Fruit fly (Drosophila melanogaster) whole organism, larva: ENCODE data around the gene CG45218.

Experiments
- noc ChIP-seq: fragments of 200-800 bp; sonication (Bioruptor generic); optimal IDR thresholded peaks from 3 replicates; lab custom pipeline; 2019; ENCODE audit warnings: missing biosample characterization, mild to moderate bottlenecking, missing genetic modification characterization, moderate library complexity

Gene CG45218

DNA sequence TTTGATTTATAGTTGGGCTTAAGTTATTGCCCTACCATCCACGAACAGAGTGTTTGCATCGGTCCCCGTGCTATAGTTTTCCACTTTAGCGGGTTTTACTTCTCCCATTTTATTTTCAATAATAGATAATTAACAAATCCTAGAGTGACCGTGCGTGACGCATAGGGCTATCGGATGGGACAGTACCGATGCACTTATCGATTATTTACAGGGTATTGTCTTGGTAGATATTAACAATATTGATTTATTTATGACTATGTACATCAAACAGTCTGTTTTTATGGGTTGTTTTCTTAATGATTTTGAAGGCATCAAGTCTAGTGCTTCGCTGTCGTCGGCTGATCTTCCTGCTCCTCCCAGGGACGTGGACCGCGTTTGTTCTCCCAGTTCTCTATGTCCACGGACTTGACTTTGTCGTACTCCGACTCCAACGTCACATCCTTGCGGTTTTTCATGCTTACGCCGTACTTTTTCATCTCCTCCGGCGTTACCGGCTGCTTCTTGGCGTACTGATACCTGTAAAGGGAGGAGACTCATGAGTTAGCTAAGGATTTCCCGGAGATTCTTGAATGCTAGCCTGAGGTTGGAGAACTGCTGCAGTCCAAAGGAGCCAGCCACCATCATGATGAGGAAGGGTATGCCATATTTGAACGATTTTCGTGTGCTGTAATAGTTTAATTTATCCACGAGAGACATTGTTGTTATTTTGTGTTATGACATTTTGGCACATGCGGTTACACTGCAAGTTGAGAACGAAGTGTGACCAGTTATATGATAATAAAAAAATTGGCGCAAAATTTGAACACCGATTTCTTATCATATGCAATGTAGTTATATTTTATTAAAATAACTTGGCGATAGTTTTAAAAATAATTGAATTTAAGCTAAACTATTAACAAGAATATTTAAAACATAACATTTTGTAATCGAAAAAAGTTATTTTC is 12.4 kb downstream of the CG45218 start, which contains the start of the genes MRG15 and Tm1:
MRG15 (minus strand) TSS at position 184 of the 944 bp plus-strand sequence.
Tm1 (plus strand) TSS at position 295 of the 944 bp plus-strand sequence.
- no peak for TF ChIP-seq noc (tag; lab: Kevin White, UChicago)

DNA sequence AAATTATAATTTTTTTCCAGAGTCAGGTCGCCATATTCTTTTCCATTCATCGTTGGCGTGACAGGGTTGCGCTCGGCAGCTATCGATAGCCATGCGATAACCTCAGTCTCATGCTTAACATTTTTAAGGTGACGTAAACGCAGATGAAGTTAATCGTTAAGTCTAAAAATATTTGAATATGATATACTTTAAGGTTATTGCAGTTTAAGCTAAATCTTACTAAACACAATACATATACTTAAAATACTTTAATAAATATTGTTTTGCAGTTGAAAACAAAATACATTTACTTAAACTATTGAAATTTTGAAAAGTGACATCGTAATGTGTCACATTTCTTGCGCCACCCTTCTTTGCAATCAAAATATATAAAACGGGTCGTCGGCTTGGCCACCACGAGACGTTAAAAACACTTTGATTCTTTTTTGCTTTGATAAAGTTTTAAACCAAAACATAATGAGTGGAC is 15.4 kb downstream of the CG45218 start, which contains the start of the genes Cp190 and CG4338:
Cp190 (minus strand) TSS at position 84 of the 466 bp plus-strand sequence.
CG4338 (plus strand) TSS at position 365 of the 466 bp plus-strand sequence.
- TF ChIP-seq noc (tag; lab: Kevin White, UChicago), result peak; percentile 98

DNA sequence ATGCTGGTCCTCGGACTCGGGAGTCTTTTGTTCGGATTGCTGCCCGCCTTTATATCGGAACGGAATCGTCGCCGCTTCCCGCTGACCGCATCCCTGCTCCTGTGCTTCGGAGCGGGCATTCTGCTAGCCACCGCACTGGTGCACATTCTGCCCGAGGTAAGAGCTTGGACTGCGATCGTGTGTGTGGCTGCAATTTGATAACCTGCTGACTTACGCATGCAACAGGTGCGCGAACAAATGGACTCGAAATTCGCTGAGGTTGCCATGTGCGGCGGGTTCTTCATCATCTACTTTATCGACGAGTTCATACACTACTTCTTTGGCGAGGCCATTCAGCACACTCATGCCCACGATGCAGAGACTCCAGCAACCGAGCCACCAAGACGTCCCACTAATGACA is 21.7 kb downstream of the CG45218 start:
- TF ChIP-seq noc (tag; lab: Kevin White, UChicago), result no peak

DNA sequence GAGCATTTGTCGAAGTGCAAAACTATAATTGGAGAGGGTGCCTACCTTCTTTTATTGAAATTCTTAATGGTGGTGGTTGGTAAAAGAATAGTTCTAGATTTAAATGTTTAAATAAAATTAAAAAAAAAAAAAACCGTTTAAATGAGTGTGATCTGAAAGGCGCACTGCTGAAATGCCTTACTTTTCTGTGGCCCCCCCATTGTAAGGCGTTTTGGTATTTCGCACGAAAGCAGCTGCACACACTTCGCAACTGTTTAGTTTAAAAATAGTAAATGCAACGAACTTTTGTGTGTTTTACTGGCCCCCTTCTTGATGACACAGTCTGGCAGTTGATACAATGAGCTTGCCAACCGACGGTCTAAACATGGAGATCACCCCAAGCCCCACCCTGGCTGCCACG is 22.2 kb downstream of the CG45218 start, which contains the start of the genes CG14864 and Zip88E:
CG14864 (minus strand) TSS at position 113 of the 400 bp plus-strand sequence.
Zip88E (plus strand) TSS at position 237 of the 400 bp plus-strand sequence.
- no peak for TF ChIP-seq noc (tag; lab: Kevin White, UChicago)

DNA sequence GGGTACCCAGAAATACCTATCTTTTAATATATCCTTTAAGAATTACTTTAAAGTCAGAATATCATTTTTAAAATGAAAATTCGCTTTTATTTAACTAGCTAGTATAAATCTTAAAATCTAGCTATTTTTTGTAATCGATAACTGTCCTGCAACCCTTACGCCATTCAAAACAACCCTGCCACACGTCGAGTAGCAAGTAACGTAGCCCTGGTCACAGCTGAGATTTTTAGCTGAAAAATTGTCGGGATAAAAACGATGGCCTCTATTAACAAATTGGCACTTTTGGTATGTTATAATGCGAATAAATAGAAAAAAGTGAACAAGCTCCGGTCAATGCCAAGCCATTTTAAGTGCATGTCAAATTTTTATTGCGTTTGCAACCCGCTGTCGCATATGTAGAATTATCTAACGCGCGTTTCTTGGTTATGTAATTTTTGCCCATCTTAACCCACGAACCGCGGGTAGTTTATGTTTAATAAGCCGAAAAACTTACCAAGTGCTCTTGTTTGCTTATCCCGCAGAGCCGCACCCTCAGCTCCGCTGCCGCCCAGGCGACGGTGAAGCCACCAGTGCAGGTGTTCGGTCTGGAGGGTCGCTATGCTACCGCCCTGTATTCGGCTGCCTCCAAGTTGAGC is 25.1 kb downstream of the CG45218 start, which contains the start of gene ATPsynO:
ATPsynO (plus strand) TSS at position 186 of the 635 bp plus-strand sequence.
- TF ChIP-seq noc (tag; lab: Kevin White, UChicago), result peak; percentile 14

DNA sequence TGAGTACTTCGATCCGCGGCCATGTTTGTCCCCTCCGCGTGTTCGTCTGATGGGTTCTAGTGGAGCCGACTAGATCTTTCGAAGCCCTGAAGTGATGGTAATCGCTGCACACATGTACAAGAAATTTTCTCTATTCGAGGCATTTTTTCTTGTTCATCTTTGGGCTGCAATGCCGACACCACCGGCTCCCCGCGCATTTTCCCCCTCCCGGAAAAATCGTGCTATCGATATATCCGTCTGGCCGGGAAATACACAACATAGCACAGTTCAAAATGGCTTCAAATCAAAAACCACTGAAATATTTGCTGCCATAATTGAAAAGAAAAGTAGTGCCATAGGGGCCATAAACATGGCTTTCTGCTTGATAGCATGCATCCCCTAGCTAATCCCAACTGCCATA is 26.7 kb downstream of the CG45218 start:
- no peak for TF ChIP-seq noc (tag; lab: Kevin White, UChicago)

DNA sequence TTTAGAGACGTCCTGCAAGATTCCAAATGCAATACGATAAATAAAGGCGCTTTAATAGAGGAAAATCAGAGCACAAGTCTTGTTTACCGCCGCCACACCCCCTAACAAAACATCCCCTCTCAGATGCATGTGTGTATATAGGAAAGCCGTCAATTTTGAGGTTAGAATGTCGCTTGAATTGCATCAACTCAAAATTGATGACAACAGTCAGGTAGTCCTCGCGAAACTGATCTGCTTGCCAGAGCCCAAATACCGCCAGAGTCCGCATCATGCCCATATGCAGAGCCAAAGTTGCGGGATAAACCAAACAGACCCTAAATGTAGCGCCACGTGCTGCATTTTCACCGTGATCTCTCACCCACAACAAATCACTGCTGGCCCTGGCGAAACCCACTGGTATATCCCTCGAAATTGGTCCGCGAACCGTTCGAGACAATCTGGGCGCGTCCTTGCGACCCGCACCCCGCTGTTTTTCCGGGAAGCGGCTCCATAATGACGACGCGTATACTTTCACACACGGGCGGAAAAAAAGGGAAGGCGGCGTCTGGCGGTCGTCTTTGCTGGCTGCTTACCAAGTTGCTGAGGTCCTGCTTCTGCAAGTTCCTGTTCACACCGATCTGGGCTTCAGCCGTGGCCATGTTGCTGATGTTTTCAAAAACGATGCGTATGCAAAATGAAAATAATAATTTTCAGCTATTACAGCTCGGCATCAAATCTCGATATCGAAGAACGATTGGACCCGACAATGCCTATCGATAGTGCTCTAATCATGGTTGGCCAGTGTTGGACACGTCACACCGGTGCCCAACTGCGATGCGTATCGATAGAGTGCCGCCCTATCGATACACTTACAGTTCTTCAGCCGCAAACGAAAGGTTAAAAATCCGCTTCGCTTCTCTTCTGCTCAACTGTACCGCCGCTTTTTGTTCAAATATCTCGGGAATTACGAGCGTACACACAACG is 27.6 kb downstream of the CG45218 start, which contains the start of the genes eIF2gamma and Set:
eIF2gamma (minus strand) TSS at position 749 of the 963 bp plus-strand sequence.
Set (plus strand) TSS at position 843 of the 963 bp plus-strand sequence.
- TF ChIP-seq noc (tag; lab: Kevin White, UChicago), result no peak

DNA sequence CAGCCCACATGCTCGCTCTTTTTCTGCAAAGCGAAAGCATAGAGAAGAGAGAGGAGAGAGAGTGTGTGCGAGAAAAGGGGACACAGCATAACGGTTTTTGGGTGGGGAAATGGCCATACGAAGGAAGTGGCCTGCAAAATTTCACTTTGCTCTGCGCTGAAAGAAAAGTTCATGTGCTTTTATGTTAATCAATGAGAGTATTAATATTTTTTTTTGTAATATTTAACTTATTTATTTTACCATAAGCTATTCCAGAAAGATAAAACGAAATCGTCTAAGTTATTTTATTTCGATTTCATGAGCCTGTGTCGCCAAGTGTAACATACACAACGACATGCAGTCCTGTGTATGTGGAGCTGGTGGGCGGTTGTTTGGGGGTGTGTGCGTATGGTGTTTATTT is 40.1 kb downstream of the CG45218 start:
- TF ChIP-seq noc (tag; lab: Kevin White, UChicago), result no peak

DNA sequence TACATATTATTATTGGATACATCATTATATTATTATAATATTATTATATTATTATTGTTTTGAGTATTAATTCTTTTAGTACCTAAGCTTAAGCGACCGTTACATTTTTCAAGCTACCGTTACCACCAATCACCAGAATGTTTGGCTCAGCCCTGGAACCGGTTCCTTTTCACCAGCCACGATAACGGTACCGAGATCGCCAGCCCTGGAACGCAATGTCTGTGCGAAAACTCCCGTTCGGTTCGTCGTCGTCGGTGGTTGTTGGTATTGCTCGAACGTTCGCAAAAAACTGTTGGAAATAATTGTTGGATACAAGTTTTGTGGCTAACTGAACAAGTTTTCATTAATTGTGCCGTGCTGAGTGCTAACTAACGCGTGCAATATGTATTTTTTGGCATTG is 40.9 kb downstream of the CG45218 start, which contains the start of gene CG42404:
CG42404 (plus strand) TSS at position 360 of the 400 bp plus-strand sequence.
- TF ChIP-seq noc (tag; lab: Kevin White, UChicago), result no peak

DNA sequence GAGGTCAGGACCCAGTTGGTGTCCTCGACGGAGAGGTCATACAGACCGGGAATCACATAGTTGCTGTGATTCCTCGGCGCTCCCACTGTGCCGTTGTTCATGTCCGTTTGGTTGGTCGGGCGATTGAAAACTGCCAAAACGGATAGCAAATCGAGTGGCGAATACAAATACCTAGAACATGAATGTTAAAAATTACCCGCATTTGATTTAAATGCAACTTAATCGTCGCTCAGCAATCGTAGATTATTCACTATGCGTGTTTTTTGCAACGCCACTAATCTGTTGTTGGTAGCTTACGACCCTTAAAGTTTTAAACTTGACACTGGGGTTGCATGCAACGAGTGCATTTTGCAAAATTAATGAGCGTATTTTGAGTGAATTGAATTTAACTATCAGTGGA is 41.6 kb downstream of the CG45218 start, which contains the start of gene Amt:
Amt (minus strand) TSS at position 101 of the 400 bp plus-strand sequence.
- TF ChIP-seq noc (tag; lab: Kevin White, UChicago), result no peak

DNA sequence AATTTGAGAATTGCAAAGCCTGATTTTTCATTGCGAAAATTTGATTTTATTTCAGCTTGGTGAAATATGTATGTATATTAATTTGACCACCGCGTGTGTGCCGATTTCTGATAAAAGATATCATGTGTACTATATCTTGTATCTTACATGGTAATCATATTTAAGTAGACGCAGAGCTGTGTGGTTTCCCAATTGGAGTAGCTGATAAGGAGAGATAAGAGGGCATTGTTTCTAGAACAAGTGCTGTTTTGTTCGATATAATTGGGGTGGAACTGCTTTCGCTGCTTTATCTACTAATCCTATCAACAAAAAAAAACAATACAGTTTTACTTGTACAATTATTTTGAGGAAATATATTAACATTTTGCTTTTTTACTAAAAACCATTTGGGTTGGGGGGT is 44.0 kb downstream of the CG45218 start:
- TF ChIP-seq noc (tag; lab: Kevin White, UChicago), result peak; percentile 6

DNA sequence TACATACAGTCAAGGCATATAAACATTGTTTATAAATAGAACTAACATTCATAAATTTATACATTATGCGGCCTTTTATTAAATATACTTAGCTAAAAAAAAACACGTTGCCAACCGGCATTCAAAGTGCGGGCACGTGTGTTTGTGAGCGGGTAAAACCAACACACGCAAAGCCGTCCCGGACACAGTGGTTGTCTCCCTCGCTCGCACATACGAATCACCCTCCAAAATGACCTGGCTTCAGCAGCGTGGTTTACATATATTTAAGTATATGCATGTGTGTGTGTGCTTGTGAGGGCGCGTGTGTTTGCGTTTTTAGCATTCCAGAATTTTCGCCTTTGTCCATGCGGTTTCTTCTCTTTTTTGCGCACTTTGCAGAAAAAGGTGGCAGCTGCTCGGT is 47.1 kb downstream of the CG45218 start:
- no peak for TF ChIP-seq noc (tag; lab: Kevin White, UChicago)

DNA sequence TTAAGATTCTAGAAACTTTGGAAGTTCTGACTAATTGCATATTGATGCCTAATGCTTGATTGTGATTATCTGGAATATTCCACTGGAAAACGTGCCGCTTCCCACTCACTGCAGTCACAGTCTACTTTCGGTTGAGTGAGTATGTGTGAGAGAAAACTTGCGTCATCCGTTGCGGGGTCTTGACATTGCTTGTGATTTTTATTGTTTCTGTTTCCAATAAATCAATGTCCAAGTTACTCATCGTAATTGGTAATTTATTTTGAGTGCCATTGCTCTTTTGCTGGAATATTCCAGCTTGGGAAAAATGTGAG is 47.6 kb downstream of the CG45218 start:
- no peak for TF ChIP-seq noc (tag; lab: Kevin White, UChicago)
